Worm (Caenorhabditis elegans) whole organism, young adult: ENCODE measurements around the gene ZC317.2.

Experiments
- B0019.2 ChIP-seq: fragments of 200-800 bp; sonication (Bioruptor generic); conservative IDR thresholded peaks from 2 replicates; pipeline ENCODE4 v1.3.6; 2022; ENCODE audit warnings: missing genetic modification reagents, missing genetic modification characterization, missing compliant biosample characterization
- ceh-100 ChIP-seq: fragments of 200-800 bp; sonication (Bioruptor generic); IDR thresholded peaks from 2 replicates; pipeline ENCODE4 v1.3.6; 2022; ENCODE audit warnings: missing genetic modification reagents, missing genetic modification characterization, missing compliant biosample characterization
- ceh-79 ChIP-seq: sonication (generic microtip); optimal IDR thresholded peaks from 2 replicates; lab custom pipeline; 2017; ENCODE audit warnings: mild to moderate bottlenecking, missing genetic modification characterization, missing compliant biosample characterization
- dox-1 ChIP-seq: fragments of 200-800 bp; sonication (Bioruptor generic); IDR thresholded peaks from 2 replicates; pipeline ENCODE4 v1.3.6; 2022; ENCODE audit warnings: missing genetic modification reagents, missing genetic modification characterization, missing compliant biosample characterization
- lin-35 ChIP-seq, 3 experiments: fragments of 150-350 bp in 2 of 3; sonication (generic microtip) in 1 of 3; optimal IDR thresholded peaks; 2 replicates each; lab custom pipeline; 2014 to 2018; ENCODE audit warnings: missing biosample characterization in 3 of 3, missing genetic modification characterization in 3 of 3, missing genetic modification reagents in 3 of 3
- nfya-1 ChIP-seq: sonication (generic microtip); optimal IDR thresholded peaks from 2 replicates; lab custom pipeline; 2017; ENCODE audit warnings: antibody characterized with exemption, missing compliant biosample characterization, missing genetic modification characterization, borderline replicate concordance; ENCODE audit not compliant: insufficient read depth
- sea-2 ChIP-seq: fragments of 200-800 bp; sonication (Bioruptor generic); IDR thresholded peaks from 2 replicates; pipeline ENCODE4 v1.3.6; 2022; ENCODE audit warnings: missing genetic modification characterization, missing compliant biosample characterization
- unc-130 ChIP-seq: sonication (generic microtip); optimal IDR thresholded peaks from 2 replicates; lab custom pipeline; 2016; ENCODE audit warnings: missing genetic modification reagents, missing genetic modification characterization, missing compliant biosample characterization
- xnd-1 ChIP-seq: sonication (generic microtip); optimal IDR thresholded peaks from 2 replicates; lab custom pipeline; 2016; ENCODE audit warnings: missing genotype, missing genetic modification reagents, missing genetic modification characterization, missing compliant biosample characterization

- TF ChIP-seq sea-2 (GFP tag; lab: Robert Waterston, UW): no peak
- no peak for TF ChIP-seq lin-35 (GFP tag; optimal IDR thresholded peaks at IDR 0.05; lab: Kevin White, UChicago)
- TF ChIP-seq unc-130: no peak
- no peak for TF ChIP-seq ceh-100 (GFP tag; lab: Robert Waterston, UW)
- TF ChIP-seq dox-1 (GFP tag; lab: Robert Waterston, UW): no peak
- TF ChIP-seq ceh-79: no peak
- TF ChIP-seq B0019.2 (GFP tag; lab: Robert Waterston, UW): no peak
- no peak for TF ChIP-seq nfya-1 (tag; lab: Kevin White, UChicago)
- no peak for TF ChIP-seq xnd-1 (tag; lab: Kevin White, UChicago)
Measured at ce11 chrV:5487180-5487579, 27.3 kb downstream of the ZC317.2 start.
